Worm (Caenorhabditis elegans): ENCODE data around the gene gut-2.

ce11 chrV:13536058-13536579, 38.6 kb downstream of the gut-2 start, which contains the start of gene frpr-5:
- TF ChIP-seq sea-1 (GFP tag; conservative IDR thresholded peaks at IDR 0.05) (no peak), ama-1 (optimal IDR thresholded peaks at IDR 0.05) (no peak), hmbx-1 (tag; optimal IDR thresholded peaks at IDR 0.05) (no peak)

Data from whole organism, early embryonic.